Fruit fly (Drosophila melanogaster) whole organism, pupa: Measurements from ENCODE around the gene CG42870.
A peak's percentile ranks its signal among the peaks of the same experiment; 100 is the strongest.

Experiments
- CG15710 ChIP-seq: fragments of 200-800 bp; sonication (Bioruptor generic); optimal IDR thresholded peaks from 2 replicates; lab custom pipeline; 2018; ENCODE audit warnings: missing biosample characterization, mild to moderate bottlenecking, missing genetic modification characterization, moderate library complexity
- CG8159 ChIP-seq: fragments of 200-800 bp; sonication (Bioruptor generic); optimal IDR thresholded peaks from 3 replicates; lab custom pipeline; 2018; ENCODE audit warnings: missing biosample characterization, mild to moderate bottlenecking, missing genetic modification characterization, moderate library complexity
- EcR ChIP-seq: fragments of 200-800 bp; sonication (Bioruptor generic); optimal IDR thresholded peaks from 3 replicates; lab custom pipeline; 2019; ENCODE audit warnings: missing biosample characterization, missing genetic modification characterization, mild to moderate bottlenecking, moderate library complexity, missing genetic modification reagents
- Ets98B ChIP-seq: fragments of 200-800 bp; sonication (Bioruptor generic); IDR thresholded peaks from 2 replicates; pipeline ENCODE4 v1.3.6; 2022; ENCODE audit warnings: missing biosample characterization, missing genetic modification characterization
- Pif1B ChIP-seq: fragments of 200-800 bp; sonication (Bioruptor generic); optimal IDR thresholded peaks from 3 replicates; lab custom pipeline; 2016; ENCODE audit warnings: missing biosample characterization, missing genetic modification characterization
- Snoo ChIP-seq: fragments of 200-800 bp; sonication (Bioruptor generic); optimal IDR thresholded peaks from 3 replicates; lab custom pipeline; 2017; ENCODE audit warnings: missing biosample characterization, mild to moderate bottlenecking, missing genetic modification characterization, inconsistent platforms

DNA sequence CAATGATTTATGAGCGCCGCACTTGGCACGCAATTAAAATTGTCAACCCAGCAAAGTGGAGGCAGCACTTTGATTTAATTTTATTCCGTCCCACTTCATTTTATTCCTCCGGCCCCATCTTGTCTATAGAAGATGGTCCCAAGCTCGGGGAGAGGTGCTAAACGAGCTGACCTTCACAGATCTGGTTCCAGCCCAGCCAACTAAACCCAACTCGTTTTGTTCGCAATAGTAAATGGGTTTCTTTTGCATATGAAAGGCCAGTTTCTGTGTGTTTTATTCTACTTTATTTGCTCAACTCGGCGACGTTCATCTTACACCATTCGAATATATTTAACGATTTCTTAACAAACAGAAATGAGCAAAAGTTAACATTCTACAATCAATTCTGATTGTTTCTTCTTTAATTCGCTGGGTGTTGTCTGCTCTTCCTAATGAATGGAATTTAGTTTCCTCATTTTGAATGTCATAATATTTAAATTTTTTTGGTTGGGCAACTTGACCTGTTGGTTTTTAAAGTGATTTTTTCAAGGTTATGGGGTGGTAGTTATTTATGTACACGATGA is 44.0 kb downstream of the CG42870 start:
- TF ChIP-seq EcR (GFP tag; lab: Kevin White, UChicago) (peak; percentile 54), Pif1B (GFP tag; lab: Kevin White, UChicago) (no peak), Ets98B (GFP tag; lab: Robert Waterston, UW) (no peak), Snoo (tag; lab: Kevin White, UChicago) (no peak), CG15710 (tag; lab: Kevin White, UChicago) (no peak), CG8159 (tag; lab: Kevin White, UChicago) (no peak)
